Fruit fly (Drosophila melanogaster): Measurements from ENCODE around the gene Alg13.
A peak's percentile ranks its signal among the peaks of the same experiment; 100 is the strongest.

Gene Alg13

DNA sequence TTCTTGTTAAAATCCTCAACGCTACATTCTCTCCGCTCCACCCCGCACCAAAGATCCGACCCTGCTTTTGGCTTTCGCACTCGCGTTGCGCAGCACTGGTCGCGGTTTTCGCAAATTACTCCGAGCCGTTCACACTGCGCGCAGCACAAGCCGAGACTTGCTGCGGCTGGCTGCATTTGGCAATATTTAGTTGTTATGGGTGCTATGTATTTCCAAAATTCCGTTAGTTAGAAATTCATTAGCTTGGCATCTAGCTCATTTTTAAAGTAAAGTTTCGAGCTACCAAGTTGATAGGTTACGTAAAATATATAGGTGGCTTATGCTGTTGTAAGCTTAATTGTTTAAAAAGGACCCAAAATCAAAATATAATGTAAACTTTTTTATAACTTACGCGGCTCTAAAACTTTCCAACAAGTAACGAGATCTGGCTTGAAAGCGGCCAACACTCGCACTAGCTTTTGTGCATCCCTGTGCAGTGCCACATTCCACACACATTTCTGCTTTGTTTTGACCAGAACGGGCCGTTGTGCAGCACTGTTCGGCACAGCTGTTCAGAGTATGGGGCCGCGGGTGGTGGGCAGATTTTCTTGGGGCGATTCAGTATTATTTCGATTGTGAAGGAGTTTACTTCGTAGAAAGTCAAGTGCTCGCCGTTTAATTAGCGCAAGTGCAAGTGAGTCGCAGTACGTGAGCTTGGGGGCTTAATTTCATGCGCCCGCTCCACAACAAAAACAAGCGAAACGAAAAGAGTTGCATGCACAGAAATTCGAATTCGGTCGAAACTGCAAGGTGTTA is 15.4 kb downstream of the Alg13 start, which contains the start of the genes yem and Ctl2 (continued):
- TF ChIP-seq Hmr (GFP tag; optimal IDR thresholded peaks at IDR 0.05) (peak; percentile 76), stc (GFP tag; IDR thresholded peaks at IDR 0.05) (no peak), vfl (GFP tag; optimal IDR thresholded peaks at IDR 0.05) (peak; percentile 50), toy (GFP tag; IDR thresholded peaks at IDR 0.05) (no peak), CG8765 (GFP tag; IDR thresholded peaks at IDR 0.05) (0 out of 2 replicates have a peak, but pooled peaks have one; percentile 7), CG17829 (tag; optimal IDR thresholded peaks at IDR 0.05) (peak; percentile 72), H15 (GFP tag; IDR thresholded peaks at IDR 0.05) (peak; percentile 56; the same call in 2 of the 3 replicates), CG1024 (GFP tag; IDR thresholded peaks at IDR 0.05) (peak; percentile 25; the same call in 1 of the 2 replicates), Deaf1 (tag; optimal IDR thresholded peaks at IDR 0.05) (no peak), dimm (GFP tag; IDR thresholded peaks at IDR 0.05) (no peak), tap (tag; optimal IDR thresholded peaks at IDR 0.05) (peak; percentile 3), sc (optimal IDR thresholded peaks at IDR 0.05) (no peak), sc (GFP tag; optimal IDR thresholded peaks at IDR 0.05) (peak; percentile 12), zf30C (GFP tag; optimal IDR thresholded peaks at IDR 0.05) (no peak), CG16863 (GFP tag; optimal IDR thresholded peaks at IDR 0.05) (peak; percentile 82), CG10267 (tag; optimal IDR thresholded peaks at IDR 0.05) (peak; percentile 95), chinmo (GFP tag; IDR thresholded peaks at IDR 0.05; ENCODE audit: partially characterized antibody) (peak; percentile 79; the same call in 1 of the 4 replicates), CG7556 (GFP tag; optimal IDR thresholded peaks at IDR 0.05) (peak; percentile 78), sna (GFP tag; IDR thresholded peaks at IDR 0.05; ENCODE audit: partially characterized antibody) (no peak), crp (GFP tag; optimal IDR thresholded peaks at IDR 0.05) (peak; percentile 78 to 97), Ptx1 (GFP tag; IDR thresholded peaks at IDR 0.05) (peak; percentile 73), NK7.1 (GFP tag; optimal IDR thresholded peaks at IDR 0.05) (peak; percentile 42), Hr51 (GFP tag; optimal IDR thresholded peaks at IDR 0.05) (peak; percentile 58 to 86), her (GFP tag; optimal IDR thresholded peaks at IDR 0.05) (peak; percentile 45), E2f1 (GFP tag; IDR thresholded peaks at IDR 0.05) (peak; percentile 39), tx (GFP tag; optimal IDR thresholded peaks at IDR 0.05) (peak; percentile 86), CG31365 (tag; optimal IDR thresholded peaks at IDR 0.05) (peak; percentile 13), CG17568 (GFP tag; optimal IDR thresholded peaks at IDR 0.05) (no peak), Dad (GFP tag; optimal IDR thresholded peaks at IDR 0.05) (peak; percentile 86), twi (tag; optimal IDR thresholded peaks at IDR 0.05) (peak; percentile 58), CG5245 (GFP tag; optimal IDR thresholded peaks at IDR 0.05) (peak; percentile 60), CkIIα-i1 (GFP tag; IDR thresholded peaks at IDR 0.05) (no peak), al (GFP tag; IDR thresholded peaks at IDR 0.05) (peak; percentile 48), CG13123 (GFP tag; optimal IDR thresholded peaks at IDR 0.05) (peak; percentile 17), cad (GFP tag; optimal IDR thresholded peaks at IDR 0.05) (no peak), CG5953 (GFP tag; IDR thresholded peaks at IDR 0.05) (no peak), CG1792 (GFP tag; optimal IDR thresholded peaks at IDR 0.05) (peak; percentile 77), bowl (GFP tag; IDR thresholded peaks at IDR 0.05) (no peak), croc (GFP tag; conservative IDR thresholded peaks at IDR 0.05) (peak; percentile 39; the same call in 2 of the 3 replicates), Xrp1 (GFP tag; IDR thresholded peaks at IDR 0.05) (no peak), Mad (GFP tag; optimal IDR thresholded peaks at IDR 0.05) (peak; percentile 67), CG6683 (GFP tag; optimal IDR thresholded peaks at IDR 0.05) (peak; percentile 2), CG12299 (tag; optimal IDR thresholded peaks at IDR 0.05) (no peak), Dip2 (GFP tag; IDR thresholded peaks at IDR 0.05) (no peak), CG12071 (GFP tag; optimal IDR thresholded peaks at IDR 0.05) (peak; percentile 38), Stat92E (GFP tag; optimal IDR thresholded peaks at IDR 0.05) (no peak), CG9876 (GFP tag; optimal IDR thresholded peaks at IDR 0.05) (peak; percentile 67), CG10565 (GFP tag; optimal IDR thresholded peaks at IDR 0.05) (no peak), btn (GFP tag; optimal IDR thresholded peaks at IDR 0.05) (peak; percentile 50)
